Worm (Caenorhabditis elegans) whole organism, late embryonic: ENCODE results near the gene T25B9.4.

Experiments
- ahr-1 ChIP-seq: sonication (generic microtip); optimal IDR thresholded peaks from 2 replicates; lab custom pipeline; 2016; ENCODE audit warnings: missing genetic modification characterization, missing compliant biosample characterization
- dve-1 ChIP-seq: sonication (generic microtip); optimal IDR thresholded peaks from 2 replicates; lab custom pipeline; 2017; ENCODE audit warnings: antibody characterized with exemption, mild to moderate bottlenecking, missing genetic modification characterization, missing compliant biosample characterization
- elt-2 ChIP-seq: sonication (generic microtip); optimal IDR thresholded peaks from 2 replicates; lab custom pipeline; 2016; ENCODE audit warnings: missing genetic modification reagents, missing genetic modification characterization, missing compliant biosample characterization
- unc-86 ChIP-seq: sonication (generic microtip); optimal IDR thresholded peaks from 2 replicates; lab custom pipeline; 2016; ENCODE audit warnings: missing genetic modification characterization, missing compliant biosample characterization

DNA sequence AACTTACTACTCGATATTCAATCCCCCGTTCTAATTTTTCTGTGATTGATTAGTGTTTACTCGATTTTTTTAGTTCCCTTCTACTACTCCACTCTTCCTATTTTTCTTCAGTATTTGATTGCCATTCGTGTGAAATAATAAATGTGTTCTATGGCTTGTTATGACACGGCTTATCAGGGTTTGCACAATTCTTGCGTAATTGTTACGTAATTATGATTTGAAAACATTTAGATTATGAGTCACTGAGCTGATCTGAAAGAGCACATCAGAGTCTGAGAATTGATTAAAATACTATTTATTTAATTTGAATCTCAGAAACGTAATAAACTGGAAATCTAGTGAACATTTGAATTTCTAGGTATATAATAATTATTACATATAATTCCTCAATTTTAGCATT, 20.1 kb upstream of the T25B9.4 start:
- TF ChIP-seq unc-86 (tag; lab: Kevin White, UChicago) (no peak), elt-2 (peak; percentile 89), dve-1 (tag; lab: Kevin White, UChicago) (no peak), ahr-1 (tag; lab: Kevin White, UChicago) (no peak)
